Fruit fly (Drosophila melanogaster) whole organism, adult: Measurements from ENCODE around the gene Aos1.

Experiments used
- CG11617 ChIP-seq: fragments of 200-800 bp; sonication (Bioruptor generic); optimal IDR thresholded peaks from 2 replicates; lab custom pipeline; 2017; ENCODE audit warnings: mild to moderate bottlenecking, missing biosample characterization, missing genetic modification reagents, missing genetic modification characterization
- Clk ChIP-seq: fragments of 200-800 bp; sonication (Bioruptor generic); optimal IDR thresholded peaks from 2 replicates; lab custom pipeline; 2017; ENCODE audit warnings: missing biosample characterization, missing genetic modification characterization

DNA sequence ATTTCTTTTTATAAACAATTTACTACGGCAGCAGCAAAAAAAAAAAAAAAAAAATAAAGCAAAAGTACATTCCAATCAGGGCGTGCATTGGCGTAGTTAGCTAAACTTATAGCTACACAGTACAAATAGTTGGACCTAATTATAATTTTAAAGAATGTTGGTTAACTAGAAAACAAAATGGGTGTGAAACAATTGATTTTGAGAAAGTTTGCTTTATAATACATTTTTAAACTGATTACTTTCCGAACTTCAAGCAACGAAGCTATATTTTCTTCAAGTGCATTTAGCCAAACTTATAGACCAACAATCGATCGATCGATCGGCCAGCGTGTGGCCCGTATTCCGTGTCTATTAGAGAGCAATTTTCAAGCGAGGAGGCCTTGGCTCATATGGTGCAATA lies 17.8 kb upstream of the Aos1 start:
- peak; percentile 4 for TF ChIP-seq CG11617
- no peak for TF ChIP-seq Clk
